Worm (Caenorhabditis elegans) whole organism, mixed stage, embryonic: ENCODE results near the gene C02F5.14.

Experiments used
- M03D4.4 ChIP-seq: sonication (generic microtip); optimal IDR thresholded peaks from 2 replicates; lab custom pipeline; 2017; ENCODE audit warnings: mild to moderate bottlenecking, missing genetic modification characterization, missing compliant biosample characterization
- bed-3 ChIP-seq: fragments of 200-800 bp; sonication (Bioruptor generic); optimal IDR thresholded peaks from 3 replicates; lab custom pipeline; 2018; ENCODE audit warnings: mild to moderate bottlenecking, missing genetic modification characterization, moderate library complexity, missing compliant biosample characterization
- blmp-1 ChIP-seq: fragments of 150-350 bp; optimal IDR thresholded peaks from 2 replicates; lab custom pipeline; 2014; ENCODE audit warnings: missing biosample characterization, missing genetic modification characterization
- ceh-39 ChIP-seq: fragments of 150-350 bp; optimal IDR thresholded peaks from 2 replicates; lab custom pipeline; 2014; ENCODE audit warnings: missing biosample characterization, missing genetic modification characterization
- ceh-43 ChIP-seq: fragments of 200-800 bp; sonication (Bioruptor generic); optimal IDR thresholded peaks from 2 replicates; lab custom pipeline; 2018; ENCODE audit warnings: mild to moderate bottlenecking, missing genetic modification characterization, moderate library complexity, missing compliant biosample characterization
- ceh-83 ChIP-seq: fragments of 200-800 bp; sonication (Bioruptor generic); optimal IDR thresholded peaks from 2 replicates; lab custom pipeline; 2018; ENCODE audit warnings: mild to moderate bottlenecking, missing genetic modification characterization, missing compliant biosample characterization
- ces-1 ChIP-seq: fragments of 150-350 bp; optimal IDR thresholded peaks from 2 replicates; lab custom pipeline; 2014; ENCODE audit warnings: missing biosample characterization, missing genetic modification reagents, missing genetic modification characterization
- cnd-1 ChIP-seq: fragments of 200-800 bp; sonication (Bioruptor generic); optimal IDR thresholded peaks from 2 replicates; lab custom pipeline; 2018; ENCODE audit warnings: mild to moderate bottlenecking, missing genetic modification characterization, missing compliant biosample characterization
- drap-1 ChIP-seq: fragments of 200-800 bp; sonication (Bioruptor generic); optimal IDR thresholded peaks from 3 replicates; lab custom pipeline; 2018; ENCODE audit warnings: mild to moderate bottlenecking, missing genetic modification characterization, missing compliant biosample characterization
- elt-1 ChIP-seq: sonication (generic microtip); optimal IDR thresholded peaks from 2 replicates; lab custom pipeline; 2017; ENCODE audit warnings: missing genetic modification characterization, mild to moderate bottlenecking, missing compliant biosample characterization, antibody characterized with exemption, moderate library complexity, borderline replicate concordance; ENCODE audit not compliant: insufficient read depth
- elt-3 ChIP-seq: fragments of 150-350 bp; optimal IDR thresholded peaks from 2 replicates; lab custom pipeline; 2014; ENCODE audit warnings: missing biosample characterization, missing genetic modification characterization
- ham-2 ChIP-seq: fragments of 200-800 bp; sonication (Bioruptor generic); optimal IDR thresholded peaks from 2 replicates; lab custom pipeline; 2018; ENCODE audit warnings: mild to moderate bottlenecking, missing genetic modification characterization, missing compliant biosample characterization
- lin-13 ChIP-seq: fragments of 150-350 bp; optimal IDR thresholded peaks from 2 replicates; lab custom pipeline; 2014; ENCODE audit warnings: missing biosample characterization, missing genetic modification characterization
- lin-32 ChIP-seq: fragments of 200-800 bp; sonication (Bioruptor generic); optimal IDR thresholded peaks from 2 replicates; lab custom pipeline; 2018; ENCODE audit warnings: mild to moderate bottlenecking, missing genetic modification characterization, missing compliant biosample characterization
- lsy-2 ChIP-seq: fragments of 150-350 bp; optimal IDR thresholded peaks from 2 replicates; lab custom pipeline; 2014; ENCODE audit warnings: missing biosample characterization, missing genetic modification characterization
- mab-5 ChIP-seq: fragments of 150-350 bp; optimal IDR thresholded peaks from 2 replicates; lab custom pipeline; 2014; ENCODE audit warnings: missing biosample characterization, missing genetic modification characterization
- mep-1 ChIP-seq: fragments of 150-350 bp; optimal IDR thresholded peaks from 2 replicates; lab custom pipeline; 2017; ENCODE audit warnings: missing biosample characterization, missing genetic modification reagents, missing genetic modification characterization, inconsistent platforms
- mls-2 ChIP-seq: sonication (generic microtip); optimal IDR thresholded peaks from 2 replicates; lab custom pipeline; 2016; ENCODE audit warnings: mild to moderate bottlenecking, missing genetic modification characterization, moderate library complexity, missing compliant biosample characterization
- nhr-2 ChIP-seq: fragments of 150-350 bp; optimal IDR thresholded peaks from 2 replicates; lab custom pipeline; 2014; ENCODE audit warnings: missing biosample characterization, missing genetic modification characterization
- nhr-237 ChIP-seq: fragments of 150-350 bp; optimal IDR thresholded peaks from 2 replicates; lab custom pipeline; 2014; ENCODE audit warnings: missing biosample characterization, missing genetic modification characterization
- nhr-28 ChIP-seq: fragments of 150-350 bp; optimal IDR thresholded peaks from 2 replicates; lab custom pipeline; 2014; ENCODE audit warnings: missing biosample characterization, missing genetic modification characterization
- nhr-76 ChIP-seq: sonication (generic microtip); optimal IDR thresholded peaks from 2 replicates; lab custom pipeline; 2017; ENCODE audit warnings: missing biosample characterization, missing genetic modification characterization
- pha-4 ChIP-seq: fragments of 150-350 bp; optimal IDR thresholded peaks from 2 replicates; lab custom pipeline; 2018; ENCODE audit warnings: missing biosample characterization, missing genetic modification reagents, missing genetic modification characterization
- sem-2 ChIP-seq: fragments of 200-800 bp; sonication (Bioruptor generic); optimal IDR thresholded peaks from 2 replicates; lab custom pipeline; 2018; ENCODE audit warnings: mild to moderate bottlenecking, missing genetic modification characterization, missing compliant biosample characterization
- snpc-4 ChIP-seq: fragments of 150-350 bp; optimal IDR thresholded peaks from 2 replicates; lab custom pipeline; 2014; ENCODE audit warnings: missing biosample characterization, missing genetic modification characterization
- sptf-1 ChIP-seq: sonication (generic microtip); optimal IDR thresholded peaks from 2 replicates; lab custom pipeline; 2017; ENCODE audit warnings: mild to moderate bottlenecking, missing genetic modification characterization, moderate library complexity, missing compliant biosample characterization
- tbx-8 ChIP-seq: fragments of 200-800 bp; sonication (Bioruptor generic); optimal IDR thresholded peaks from 2 replicates; lab custom pipeline; 2018; ENCODE audit warnings: mild to moderate bottlenecking, missing genetic modification characterization, moderate library complexity, missing compliant biosample characterization
- unc-120 ChIP-seq: sonication (generic microtip); optimal IDR thresholded peaks from 2 replicates; lab custom pipeline; 2017; ENCODE audit warnings: missing genetic modification characterization, missing compliant biosample characterization; ENCODE audit not compliant: poor library complexity, severe bottlenecking
- unc-39 ChIP-seq: fragments of 150-350 bp; optimal IDR thresholded peaks from 2 replicates; lab custom pipeline; 2014; ENCODE audit warnings: missing biosample characterization, missing genetic modification characterization
- zip-8 ChIP-seq: fragments of 150-350 bp; optimal IDR thresholded peaks from 2 replicates; lab custom pipeline; 2014; ENCODE audit warnings: missing biosample characterization, missing genetic modification characterization
- ztf-11 ChIP-seq: fragments of 150-350 bp; optimal IDR thresholded peaks from 2 replicates; lab custom pipeline; 2014; ENCODE audit warnings: missing biosample characterization, missing genetic modification characterization

Gene C02F5.14

ce11 chrIII:8240247-8240646 lies 4.9 kb upstream of the C02F5.14 start:
- no peak for TF ChIP-seq unc-120 (tag; lab: Kevin White, UChicago)

- no peak for TF ChIP-seq lin-32
These were observed 4.0 kb upstream of the C02F5.14 start, which contains the start of gene tsp-1 for ce11 chrIII:8239325-8239724. tsp-1 (minus strand) TSS chrIII:8239423.

ce11 chrIII:8237827-8238226 lies 2.5 kb upstream of the C02F5.14 start, which contains the start of gene tsp-2:
tsp-2 (minus strand) TSS chrIII:8237935.
- TF ChIP-seq pha-4, result no peak
- no peak for TF ChIP-seq unc-39 (tag; lab: Kevin White, UChicago)
- no peak for TF ChIP-seq elt-1
- no peak for TF ChIP-seq zip-8 (tag; lab: Kevin White, UChicago)
- TF ChIP-seq nhr-28 (tag; lab: Kevin White, UChicago), result no peak
- no peak for TF ChIP-seq tbx-8 (GFP tag; lab: Kevin White, UChicago)
- no peak for TF ChIP-seq cnd-1
- TF ChIP-seq lin-13 (tag; lab: Kevin White, UChicago), result no peak
- TF ChIP-seq mep-1 (tag; lab: Kevin White, UChicago), result no peak
- TF ChIP-seq ham-2 (GFP tag; lab: Kevin White, UChicago), result no peak
- TF ChIP-seq nhr-76, result no peak
- no peak for TF ChIP-seq mls-2 (tag; lab: Kevin White, UChicago)
- no peak for TF ChIP-seq ztf-11 (tag; lab: Kevin White, UChicago)
- no peak for TF ChIP-seq ceh-43 (GFP tag; lab: Kevin White, UChicago)
- TF ChIP-seq nhr-237 (tag; lab: Kevin White, UChicago), result no peak
- TF ChIP-seq bed-3, result no peak
- TF ChIP-seq ceh-83 (GFP tag; lab: Kevin White, UChicago), result no peak
- no peak for TF ChIP-seq ceh-39 (tag; lab: Kevin White, UChicago)
- TF ChIP-seq blmp-1 (tag; lab: Kevin White, UChicago), result no peak
- TF ChIP-seq ces-1, result no peak

ce11 chrIII:8235880-8236279 lies 566 bp upstream of the C02F5.14 start, which contains the start of gene C02F5.5:
C02F5.5 (plus strand) TSS chrIII:8236180.
- TF ChIP-seq sptf-1 (tag; lab: Kevin White, UChicago) (no peak), sem-2 (GFP tag; lab: Kevin White, UChicago) (no peak), mls-2 (tag; lab: Kevin White, UChicago) (no peak), elt-1 (no peak), cnd-1 (no peak)

- TF ChIP-seq mab-5 (tag; lab: Kevin White, UChicago), result no peak
- TF ChIP-seq, all 35 proteins: peak for 0
These were observed 2.7 kb downstream of the C02F5.14 start, which contains the start of gene henn-1 for ce11 chrIII:8232634-8233033. henn-1 (plus strand) TSS chrIII:8232651.

- TF ChIP-seq blmp-1 (tag; lab: Kevin White, UChicago) (no peak), mab-5 (tag; lab: Kevin White, UChicago) (no peak), bed-3 (no peak), snpc-4 (tag; lab: Kevin White, UChicago) (no peak), elt-3 (tag; lab: Kevin White, UChicago) (no peak), ceh-83 (GFP tag; lab: Kevin White, UChicago) (no peak), zip-8 (tag; lab: Kevin White, UChicago) (no peak), lsy-2 (tag; lab: Kevin White, UChicago) (no peak), elt-1 (no peak), M03D4.4 (tag; lab: Kevin White, UChicago) (no peak), drap-1 (GFP tag; lab: Kevin White, UChicago) (no peak), ztf-11 (tag; lab: Kevin White, UChicago) (no peak), nhr-2 (no peak)
These were observed 5.8 kb downstream of the C02F5.14 start for ce11 chrIII:8229480-8229879.
